Worm (Caenorhabditis elegans): ENCODE results near the gene C45B11.6.

C45B11.6 gene

DNA sequence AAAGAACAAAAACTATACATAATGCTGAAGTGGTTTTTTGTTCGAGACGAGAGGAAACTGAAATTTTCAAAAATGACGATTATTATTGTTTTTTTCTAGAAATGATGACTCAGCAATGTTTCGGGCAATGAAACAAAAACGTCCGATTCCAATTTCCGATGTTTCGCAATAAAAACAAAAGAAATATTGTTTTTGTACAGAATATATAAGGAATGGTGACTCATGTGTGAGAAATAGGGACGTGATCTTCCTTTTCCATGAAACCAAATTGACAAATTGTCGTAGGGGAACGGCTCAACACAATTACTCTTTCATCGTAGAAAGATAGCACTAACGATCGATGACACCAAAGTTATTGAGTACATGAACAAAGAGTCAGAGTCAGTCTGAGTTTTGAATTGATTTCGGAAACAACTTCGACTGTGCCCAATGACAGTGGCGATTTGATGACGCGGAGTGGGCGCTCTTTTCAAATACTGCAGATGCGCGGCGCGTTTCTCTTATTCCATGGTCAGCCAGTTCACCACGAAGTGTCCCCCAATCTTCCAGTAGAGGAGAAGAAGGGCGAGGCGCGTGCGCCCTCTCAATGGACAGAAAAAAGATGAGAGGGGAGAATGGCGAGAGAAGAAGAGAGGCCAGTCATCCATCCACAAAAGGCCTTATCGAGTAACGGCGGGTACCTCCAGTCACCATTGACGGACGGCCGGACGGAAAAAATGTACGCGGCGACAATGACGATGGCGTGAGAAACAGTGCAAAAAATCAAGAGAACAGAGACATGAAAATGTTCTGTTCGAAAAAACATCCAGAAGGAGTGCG, 31.6 kb downstream of the C45B11.6 start (continued):
- TF ChIP-seq attf-5 (GFP tag; optimal IDR thresholded peaks at IDR 0.05) (peak; percentile 29), tbx-9 (tag; optimal IDR thresholded peaks at IDR 0.05; ENCODE audit: borderline replicate concordance) (no peak), let-526 (GFP tag; IDR thresholded peaks at IDR 0.05) (no peak), ztf-6 (GFP tag; IDR thresholded peaks at IDR 0.05) (no peak), aptf-2 (GFP tag; conservative IDR thresholded peaks at IDR 0.05) (no peak), F22D6.2 (tag; optimal IDR thresholded peaks at IDR 0.05) (no peak), lin-54 (GFP tag; optimal IDR thresholded peaks at IDR 0.05) (no peak), sdz-38 (tag; optimal IDR thresholded peaks at IDR 0.05) (no peak), hsf-1 (GFP tag; IDR thresholded peaks at IDR 0.05) (no peak), ZK185.1 (tag; optimal IDR thresholded peaks at IDR 0.05; ENCODE audit: poor library complexity, severe bottlenecking) (no peak), mxl-1 (tag; optimal IDR thresholded peaks at IDR 0.05) (no peak), madf-6 (GFP tag; IDR thresholded peaks at IDR 0.05) (no peak), K11D2.4 (GFP tag; IDR thresholded peaks at IDR 0.05) (no peak), madf-3 (GFP tag; IDR thresholded peaks at IDR 0.05) (no peak), mel-28 (tag; optimal IDR thresholded peaks at IDR 0.05; ENCODE audit: borderline replicate concordance) (no peak), lin-35 (GFP tag; optimal IDR thresholded peaks at IDR 0.05) (no peak), die-1 (tag; optimal IDR thresholded peaks at IDR 0.05) (no peak), tbp1 (GFP tag; optimal IDR thresholded peaks at IDR 0.05) (no peak), B0019.2 (GFP tag; conservative IDR thresholded peaks at IDR 0.05) (no peak), lsl-1 (GFP tag; optimal IDR thresholded peaks at IDR 0.05) (no peak), F33H1.4 (GFP tag; IDR thresholded peaks at IDR 0.05) (no peak), tlf-1 (GFP tag; optimal IDR thresholded peaks at IDR 0.05) (no peak), Y95B8A.8 (GFP tag; IDR thresholded peaks at IDR 0.05) (no peak), B0261.1 (tag; optimal IDR thresholded peaks at IDR 0.05) (no peak), snpc-1.3 (tag; optimal IDR thresholded peaks at IDR 0.05; ENCODE audit: insufficient read depth) (no peak), Y53G8AR.9 (GFP tag; conservative IDR thresholded peaks at IDR 0.05) (no peak), athp-1 (tag; optimal IDR thresholded peaks at IDR 0.05) (no peak), madf-8 (GFP tag; conservative IDR thresholded peaks at IDR 0.05) (no peak), F57C9.4 (tag; optimal IDR thresholded peaks at IDR 0.05) (no peak), nhr-90 (tag; optimal IDR thresholded peaks at IDR 0.05) (no peak), Y53F4B.3 (GFP tag; IDR thresholded peaks at IDR 0.05) (no peak), zfh-2 (GFP tag; conservative IDR thresholded peaks at IDR 0.05) (peak; percentile 91), gei-17 (GFP tag; optimal IDR thresholded peaks at IDR 0.05) (no peak), ceh-100 (GFP tag; IDR thresholded peaks at IDR 0.05) (no peak)

DNA sequence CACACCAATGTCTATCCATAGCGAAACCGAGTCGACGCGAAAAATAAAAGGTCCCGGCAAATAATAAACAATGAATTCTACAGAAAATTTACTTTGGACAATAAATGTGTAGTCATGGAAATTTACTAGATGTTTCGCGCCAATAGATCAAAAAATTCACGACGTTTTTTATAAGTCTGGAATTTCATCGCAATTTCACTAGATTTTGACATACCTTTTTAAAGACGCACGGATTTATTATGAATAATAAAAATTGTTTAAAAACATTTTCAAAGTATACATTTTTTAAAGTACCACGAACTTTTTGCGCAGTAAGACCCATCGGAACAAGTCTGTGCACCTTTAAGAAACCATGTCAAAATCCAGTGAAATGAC, 32.1 kb downstream of the C45B11.6 start:
- TF ChIP-seq nhr-120 (GFP tag; IDR thresholded peaks at IDR 0.05), result no peak
- TF ChIP-seq snpc-1.3 (tag; optimal IDR thresholded peaks at IDR 0.05; ENCODE audit: insufficient read depth), result peak; percentile 6
- TF ChIP-seq nhr-90 (tag; optimal IDR thresholded peaks at IDR 0.05), result no peak
- no peak for TF ChIP-seq let-526 (GFP tag; IDR thresholded peaks at IDR 0.05)
- no peak for TF ChIP-seq F57A8.1 (GFP tag; optimal IDR thresholded peaks at IDR 0.05)
- no peak for TF ChIP-seq let-607 (tag; optimal IDR thresholded peaks at IDR 0.05)
- no peak for TF ChIP-seq F23B12.7 (tag; optimal IDR thresholded peaks at IDR 0.05; ENCODE audit: insufficient read depth)
- no peak for TF ChIP-seq F10E7.11 (tag; optimal IDR thresholded peaks at IDR 0.05)
- no peak for TF ChIP-seq madf-3 (GFP tag; IDR thresholded peaks at IDR 0.05)
- TF ChIP-seq zim-3 (tag; optimal IDR thresholded peaks at IDR 0.05), result no peak
- peak; percentile 76 for TF ChIP-seq xnd-1 (tag; optimal IDR thresholded peaks at IDR 0.05)
- no peak for TF ChIP-seq nfya-2 (GFP tag; IDR thresholded peaks at IDR 0.05)
- TF ChIP-seq madf-10 (tag; optimal IDR thresholded peaks at IDR 0.05), result no peak
- TF ChIP-seq ceh-79 (tag; optimal IDR thresholded peaks at IDR 0.05), result no peak
- peak; percentile 65 for TF ChIP-seq efl-1 (GFP tag; optimal IDR thresholded peaks at IDR 0.05)
- TF ChIP-seq ztf-18 (tag; optimal IDR thresholded peaks at IDR 0.05), result no peak
- TF ChIP-seq C17E4.6 (GFP tag; IDR thresholded peaks at IDR 0.05), result no peak
- TF ChIP-seq K11D2.4 (GFP tag; IDR thresholded peaks at IDR 0.05), result no peak
- no peak for TF ChIP-seq F49E8.2 (tag; optimal IDR thresholded peaks at IDR 0.05; ENCODE audit: insufficient read depth)
